Fruit fly (Drosophila melanogaster): ENCODE data around the gene CG17129.

DNA sequence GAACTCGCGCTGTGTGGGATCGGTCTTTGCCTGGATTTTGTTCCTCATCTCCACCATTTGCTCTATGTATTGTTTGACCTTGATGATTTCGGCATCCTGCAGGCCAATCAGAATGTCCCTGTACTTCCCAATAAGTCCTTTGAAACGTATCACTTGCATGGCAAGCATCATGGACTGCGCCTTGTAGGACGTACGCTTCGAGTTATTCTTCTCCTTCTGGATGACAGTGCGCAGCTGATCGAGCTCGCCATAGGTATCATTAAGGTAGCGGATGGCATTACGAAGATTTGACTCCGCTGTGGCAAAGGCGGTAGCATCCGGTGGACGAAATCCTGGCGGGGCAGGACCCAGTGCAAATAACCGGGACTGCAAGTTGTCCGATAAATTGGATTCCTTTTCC lies 29.8 kb upstream of the CG17129 start:
- no peak for TF ChIP-seq NC2α (GFP tag; optimal IDR thresholded peaks at IDR 0.05)
- TF ChIP-seq fd102C (GFP tag; optimal IDR thresholded peaks at IDR 0.05): no peak
- no peak for TF ChIP-seq usp (GFP tag; optimal IDR thresholded peaks at IDR 0.05)
- TF ChIP-seq fd3F (GFP tag; optimal IDR thresholded peaks at IDR 0.05): no peak
- TF ChIP-seq CG8388 (GFP tag; optimal IDR thresholded peaks at IDR 0.05): no peak
- TF ChIP-seq wdn (GFP tag; IDR thresholded peaks at IDR 0.05): no peak
- TF ChIP-seq CG2889 (GFP tag; IDR thresholded peaks at IDR 0.05): no peak
- TF ChIP-seq gt (GFP tag; IDR thresholded peaks at IDR 0.05): no peak
- TF ChIP-seq klu (GFP tag; IDR thresholded peaks at IDR 0.05): no peak
- no peak for TF ChIP-seq CG3726 (GFP tag; IDR thresholded peaks at IDR 0.05)
- no peak for TF ChIP-seq Dek (tag; optimal IDR thresholded peaks at IDR 0.05)
